Worm (Caenorhabditis elegans) whole organism, L4 larva: ENCODE measurements around the gene C10C5.5.

Source experiments
- D1046.2 ChIP-seq: fragments of 200-800 bp; sonication (Bioruptor generic); IDR thresholded peaks from 2 replicates; pipeline ENCODE4 v1.3.6; 2022; ENCODE audit warnings: missing genetic modification characterization, missing compliant biosample characterization
- F10B5.3 ChIP-seq: sonication (generic microtip); optimal IDR thresholded peaks from 2 replicates; lab custom pipeline; 2016; ENCODE audit warnings: mild to moderate bottlenecking, missing genetic modification characterization, missing compliant biosample characterization
- T26A8.4 ChIP-seq: fragments of 200-800 bp; sonication (Bioruptor generic); IDR thresholded peaks from 2 replicates; pipeline ENCODE4 v1.3.6; 2022; ENCODE audit warnings: missing genetic modification characterization, missing compliant biosample characterization
- ZK546.5 ChIP-seq, 2 experiments: sonication (generic microtip); optimal IDR thresholded peaks; 2 replicates each; lab custom pipeline; 2017; ENCODE audit warnings: missing biosample characterization in 2 of 2, missing genetic modification characterization in 2 of 2
- arid-1 ChIP-seq: fragments of 200-800 bp; sonication (Bioruptor generic); conservative IDR thresholded peaks from 2 replicates; pipeline ENCODE4 v1.3.6; 2022; ENCODE audit warnings: missing genetic modification reagents, missing genetic modification characterization, missing compliant biosample characterization
- ceh-82 ChIP-seq: sonication (generic microtip); optimal IDR thresholded peaks from 2 replicates; lab custom pipeline; 2017; ENCODE audit warnings: missing biosample characterization, missing genetic modification characterization
- daf-16 ChIP-seq, 3 experiments: sonication (generic microtip); optimal IDR thresholded peaks; 2 replicates each; lab custom pipeline; 2016 to 2017; ENCODE audit warnings: missing genetic modification characterization in 3 of 3, missing genetic modification reagents in 3 of 3, mild to moderate bottlenecking in 2 of 3, missing compliant biosample characterization in 2 of 3, missing biosample characterization in 1 of 3, moderate library complexity in 1 of 3
- daf-8 ChIP-seq: fragments of 200-800 bp; sonication (Bioruptor generic); IDR thresholded peaks from 2 replicates; pipeline ENCODE4 v1.3.6; 2022; ENCODE audit warnings: missing genetic modification characterization, missing compliant biosample characterization
- dmd-6 ChIP-seq: fragments of 200-800 bp; sonication (Bioruptor generic); IDR thresholded peaks from 2 replicates; pipeline ENCODE4 v1.3.6; 2022; ENCODE audit warnings: missing genetic modification reagents, missing genetic modification characterization, missing compliant biosample characterization
- dmd-9 ChIP-seq: fragments of 200-800 bp; sonication (Bioruptor generic); IDR thresholded peaks from 2 replicates; pipeline ENCODE4 v1.3.6; 2022; ENCODE audit warnings: missing genetic modification reagents, missing genetic modification characterization, missing compliant biosample characterization
- dpl-1 ChIP-seq: fragments of 150-350 bp; optimal IDR thresholded peaks from 2 replicates; lab custom pipeline; 2014; ENCODE audit warnings: missing biosample characterization, missing genetic modification reagents, missing genetic modification characterization
- duxl-1 ChIP-seq: sonication (generic microtip); optimal IDR thresholded peaks from 2 replicates; lab custom pipeline; 2016; ENCODE audit warnings: mild to moderate bottlenecking, missing genetic modification characterization, moderate library complexity, missing compliant biosample characterization; ENCODE audit not compliant: poor library complexity
- dve-1 ChIP-seq: sonication (generic microtip); optimal IDR thresholded peaks from 2 replicates; lab custom pipeline; 2017; ENCODE audit warnings: antibody characterized with exemption, mild to moderate bottlenecking, missing genetic modification characterization, missing compliant biosample characterization; ENCODE audit not compliant: insufficient read depth
- egl-27 ChIP-seq: sonication (generic microtip); optimal IDR thresholded peaks from 3 replicates; lab custom pipeline; 2017; ENCODE audit warnings: missing biosample characterization, missing genetic modification reagents, missing genetic modification characterization
- fkh-10 ChIP-seq: fragments of 150-350 bp; optimal IDR thresholded peaks from 2 replicates; lab custom pipeline; 2014; ENCODE audit warnings: missing biosample characterization, missing genetic modification reagents, missing genetic modification characterization
- hlh-11 ChIP-seq: fragments of 200-800 bp; sonication (Bioruptor generic); optimal IDR thresholded peaks from 2 replicates; lab custom pipeline; 2018; ENCODE audit warnings: mild to moderate bottlenecking, missing genetic modification characterization, missing compliant biosample characterization
- hlh-30 ChIP-seq: sonication (generic microtip); optimal IDR thresholded peaks from 2 replicates; lab custom pipeline; 2017; ENCODE audit warnings: antibody characterized with exemption, mild to moderate bottlenecking, missing genetic modification characterization, missing compliant biosample characterization; ENCODE audit not compliant: insufficient read depth
- jun-1 ChIP-seq: fragments of 150-350 bp; optimal IDR thresholded peaks from 2 replicates; lab custom pipeline; 2014; ENCODE audit warnings: missing biosample characterization, missing genetic modification reagents, missing genetic modification characterization
- lin-1 ChIP-seq: fragments of 200-800 bp; sonication (Bioruptor generic); IDR thresholded peaks from 2 replicates; pipeline ENCODE4 v1.3.6; 2022; ENCODE audit warnings: missing genetic modification reagents, missing genetic modification characterization, missing compliant biosample characterization
- lin-15B ChIP-seq: fragments of 150-350 bp; sonication (generic microtip); optimal IDR thresholded peaks from 3 replicates; lab custom pipeline; 2014; ENCODE audit warnings: missing biosample characterization, missing genetic modification characterization
- lin-29 ChIP-seq: fragments of 200-800 bp; sonication (Bioruptor generic); IDR thresholded peaks from 2 replicates; pipeline ENCODE4 v1.3.6; 2022; ENCODE audit warnings: missing genetic modification reagents, missing genetic modification characterization, missing compliant biosample characterization
- lin-38 ChIP-seq: fragments of 200-800 bp; sonication (Bioruptor generic); IDR thresholded peaks from 2 replicates; pipeline ENCODE4 v1.3.6; 2022; ENCODE audit warnings: missing genetic modification reagents, missing genetic modification characterization, missing compliant biosample characterization
- lin-39 ChIP-seq: fragments of 150-350 bp; optimal IDR thresholded peaks from 2 replicates; lab custom pipeline; 2014; ENCODE audit warnings: missing biosample characterization, missing genetic modification reagents, missing genetic modification characterization
- lir-3 ChIP-seq: sonication (generic microtip); optimal IDR thresholded peaks from 2 replicates; lab custom pipeline; 2016; ENCODE audit warnings: mild to moderate bottlenecking, missing genetic modification characterization, missing compliant biosample characterization
- lsy-2 ChIP-seq, 2 experiments: fragments of 150-350 bp in 1 of 2; sonication (generic microtip) in 1 of 2; optimal IDR thresholded peaks; 2 replicates each; lab custom pipeline; 2014 to 2017; ENCODE audit warnings: missing biosample characterization in 2 of 2, missing genetic modification characterization in 2 of 2
- nhr-11 ChIP-seq: fragments of 150-350 bp; optimal IDR thresholded peaks from 2 replicates; lab custom pipeline; 2014; ENCODE audit warnings: missing biosample characterization, missing genetic modification characterization
- nhr-111 ChIP-seq: fragments of 200-800 bp; sonication (Bioruptor generic); optimal IDR thresholded peaks from 2 replicates; lab custom pipeline; 2018; ENCODE audit warnings: mild to moderate bottlenecking, missing genetic modification characterization, missing compliant biosample characterization
- nhr-237 ChIP-seq: sonication (generic microtip); optimal IDR thresholded peaks from 2 replicates; lab custom pipeline; 2017; ENCODE audit warnings: missing biosample characterization, missing genetic modification characterization
- nhr-48 ChIP-seq: sonication (generic microtip); optimal IDR thresholded peaks from 2 replicates; lab custom pipeline; 2016; ENCODE audit warnings: mild to moderate bottlenecking, missing genetic modification characterization, missing compliant biosample characterization
- nhr-6 ChIP-seq: fragments of 150-350 bp; optimal IDR thresholded peaks from 2 replicates; lab custom pipeline; 2014; ENCODE audit warnings: missing biosample characterization, missing genetic modification characterization
- pha-4 ChIP-seq, 2 experiments: fragments of 150-350 bp in 1 of 2; fragments of 200-800 bp in 1 of 2; sonication (Bioruptor generic) in 1 of 2; IDR thresholded peaks in 1 of 2; optimal IDR thresholded peaks in 1 of 2; 2 replicates each; pipeline versions ENCODE4 v1.3.6 to Lab custom; 2014 to 2022; ENCODE audit warnings: missing genetic modification characterization in 2 of 2, missing genetic modification reagents in 2 of 2, missing biosample characterization in 1 of 2, missing compliant biosample characterization in 1 of 2
- php-3 ChIP-seq: fragments of 200-800 bp; sonication (Bioruptor generic); IDR thresholded peaks from 2 replicates; pipeline ENCODE4 v1.3.6; 2022; ENCODE audit warnings: missing genetic modification reagents, missing genetic modification characterization, missing compliant biosample characterization
- rbr-2 ChIP-seq: sonication (generic microtip); optimal IDR thresholded peaks from 2 replicates; lab custom pipeline; 2016; ENCODE audit warnings: missing genotype, missing genetic modification characterization, missing compliant biosample characterization
- sdz-12 ChIP-seq: fragments of 200-800 bp; sonication (Bioruptor generic); optimal IDR thresholded peaks from 2 replicates; lab custom pipeline; 2018; ENCODE audit warnings: mild to moderate bottlenecking, missing genetic modification characterization, missing compliant biosample characterization
- skn-1 ChIP-seq: fragments of 150-350 bp; optimal IDR thresholded peaks from 2 replicates; lab custom pipeline; 2014; ENCODE audit warnings: missing biosample characterization, missing genetic modification characterization
- snpc-1.2 ChIP-seq: fragments of 200-800 bp; sonication (Bioruptor generic); IDR thresholded peaks from 2 replicates; pipeline ENCODE4 v1.3.6; 2022; ENCODE audit warnings: missing genetic modification reagents, missing genetic modification characterization, missing compliant biosample characterization
- spr-3 ChIP-seq: fragments of 200-800 bp; sonication (Bioruptor generic); optimal IDR thresholded peaks from 2 replicates; lab custom pipeline; 2018; ENCODE audit warnings: mild to moderate bottlenecking, missing genetic modification characterization, missing compliant biosample characterization
- tag-97 ChIP-seq: fragments of 200-800 bp; sonication (Bioruptor generic); IDR thresholded peaks from 2 replicates; pipeline ENCODE4 v1.3.6; 2022; ENCODE audit warnings: missing genetic modification characterization, missing compliant biosample characterization
- tra-1 ChIP-seq: fragments of 200-800 bp; sonication (Bioruptor generic); IDR thresholded peaks from 2 replicates; pipeline ENCODE4 v1.3.6; 2022; ENCODE audit warnings: missing genetic modification reagents, missing genetic modification characterization, missing compliant biosample characterization
- unc-130 ChIP-seq: sonication (generic microtip); optimal IDR thresholded peaks from 2 replicates; lab custom pipeline; 2016; ENCODE audit warnings: missing genetic modification reagents, missing genetic modification characterization, missing compliant biosample characterization
- vab-7 ChIP-seq: fragments of 200-800 bp; sonication (Bioruptor generic); IDR thresholded peaks from 2 replicates; pipeline ENCODE4 v1.3.6; 2022; ENCODE audit warnings: missing genetic modification reagents, missing genetic modification characterization, missing compliant biosample characterization
- zag-1 ChIP-seq: fragments of 150-350 bp; optimal IDR thresholded peaks from 2 replicates; lab custom pipeline; 2014; ENCODE audit warnings: missing biosample characterization, missing genetic modification characterization
- ztf-11 ChIP-seq: fragments of 150-350 bp; optimal IDR thresholded peaks from 2 replicates; lab custom pipeline; 2014; ENCODE audit warnings: missing biosample characterization, missing genetic modification characterization

Gene C10C5.5

DNA sequence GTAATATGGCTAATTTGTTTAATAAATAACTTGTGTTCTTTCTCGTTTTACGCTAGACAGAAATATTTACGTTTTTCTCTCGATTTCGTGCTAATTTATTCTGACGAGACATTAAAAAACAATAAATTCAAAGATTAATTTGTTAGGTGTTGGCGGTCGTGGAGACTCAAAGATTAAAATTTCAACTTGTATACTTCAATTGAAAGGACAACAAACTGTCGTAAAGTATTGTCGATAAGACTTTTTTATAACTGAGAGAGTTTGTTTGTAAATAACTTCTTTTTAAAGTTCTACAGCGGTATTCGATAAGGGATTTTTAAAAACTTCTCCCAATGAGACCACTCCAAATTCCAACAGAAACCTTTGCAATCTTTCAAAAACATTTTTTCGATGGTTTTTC is 27.5 kb upstream of the C10C5.5 start:
- no peak for TF ChIP-seq daf-16 (GFP tag; optimal IDR thresholded peaks at IDR 0.05; lab: Kevin White, UChicago)
- TF ChIP-seq daf-16 (tag; optimal IDR thresholded peaks at IDR 0.05; lab: Kevin White, UChicago), result peak; percentile 94
- TF ChIP-seq dve-1 (tag; lab: Kevin White, UChicago), result peak; percentile 19
- no peak for TF ChIP-seq skn-1 (tag; lab: Kevin White, UChicago)
- TF ChIP-seq lin-38, result no peak
- TF ChIP-seq arid-1 (GFP tag; lab: Robert Waterston, UW), result no peak

ce11 chrIV:9366411-9366810 is 14.8 kb upstream of the C10C5.5 start, which contains the start of gene pezo-1:
Gene pezo-1, minus strand, starts transcription at chrIV:9366511.
- peak in 1 of 2 experiments; percentile 48 for TF ChIP-seq lsy-2 (tag; optimal IDR thresholded peaks at IDR 0.05; lab: Kevin White, UChicago)
- no peak for TF ChIP-seq daf-8 (GFP tag; lab: Robert Waterston, UW)
- no peak for TF ChIP-seq F10B5.3 (tag; lab: Kevin White, UChicago)
- TF ChIP-seq ZK546.5 (tag; optimal IDR thresholded peaks at IDR 0.05; lab: Kevin White, UChicago), result no peak
- TF ChIP-seq vab-7 (GFP tag; lab: Robert Waterston, UW), result no peak

ce11 chrIV:9367852-9368627 is 13.2 kb upstream of the C10C5.5 start:
- TF ChIP-seq nhr-6 (tag; lab: Kevin White, UChicago), result peak; percentile 33
- no peak for TF ChIP-seq lin-1 (GFP tag; lab: Robert Waterston, UW)
- peak; percentile 4 for TF ChIP-seq unc-130 (GFP tag; lab: Kevin White, UChicago)
- TF ChIP-seq hlh-11 (tag; lab: Kevin White, UChicago), result peak; percentile 44
- TF ChIP-seq nhr-48 (tag; lab: Kevin White, UChicago), result no peak
- TF ChIP-seq D1046.2 (GFP tag; lab: Robert Waterston, UW), result no peak
- no peak for TF ChIP-seq nhr-11 (tag; lab: Kevin White, UChicago)
- TF ChIP-seq lin-29 (GFP tag; lab: Robert Waterston, UW), result no peak
- TF ChIP-seq lin-38, result peak; percentile 48
- no peak for TF ChIP-seq lir-3 (tag; lab: Kevin White, UChicago)
- TF ChIP-seq snpc-1.2, result no peak; the same call in 1 of the 2 replicates
- TF ChIP-seq lin-39 (tag; lab: Kevin White, UChicago), result no peak
- no peak for TF ChIP-seq jun-1
- TF ChIP-seq rbr-2 (tag; lab: Kevin White, UChicago), result peak; percentile 14
- TF ChIP-seq tra-1 (GFP tag; lab: Robert Waterston, UW), result no peak
- no peak for TF ChIP-seq lin-15B (tag; lab: Kevin White, UChicago)
- no peak for TF ChIP-seq T26A8.4 (GFP tag; lab: Robert Waterston, UW)
- TF ChIP-seq spr-3 (GFP tag; lab: Kevin White, UChicago), result no peak
- TF ChIP-seq pha-4 (GFP tag; IDR thresholded peaks at IDR 0.05; lab: Robert Waterston, UW), result no peak
- TF ChIP-seq pha-4 (tag; optimal IDR thresholded peaks at IDR 0.05; lab: Kevin White, UChicago), result peak; percentile 84
- TF ChIP-seq sdz-12 (GFP tag; lab: Kevin White, UChicago), result no peak
- no peak for TF ChIP-seq zag-1 (tag; lab: Kevin White, UChicago)
- no peak for TF ChIP-seq php-3 (GFP tag; lab: Robert Waterston, UW)
- TF ChIP-seq dmd-9, result no peak
- TF ChIP-seq arid-1 (GFP tag; lab: Robert Waterston, UW), result no peak
- no peak for TF ChIP-seq nhr-111
- TF ChIP-seq skn-1 (tag; lab: Kevin White, UChicago), result no peak
- TF ChIP-seq ztf-11 (tag; lab: Kevin White, UChicago), result no peak
- TF ChIP-seq dpl-1 (GFP tag; lab: Kevin White, UChicago), result no peak
- peak in 1 of 2 experiments; percentile 71 for TF ChIP-seq daf-16 (GFP tag; optimal IDR thresholded peaks at IDR 0.05; lab: Kevin White, UChicago)
- peak; percentile 98 for TF ChIP-seq daf-16 (tag; optimal IDR thresholded peaks at IDR 0.05; lab: Kevin White, UChicago)
- no peak; the same call in 1 of the 2 replicates for TF ChIP-seq dmd-6 (GFP tag; lab: Robert Waterston, UW)
- TF ChIP-seq lsy-2 (tag; optimal IDR thresholded peaks at IDR 0.05; lab: Kevin White, UChicago), result peak in 1 of 2 experiments; percentile 24
- TF ChIP-seq egl-27 (tag; lab: Kevin White, UChicago), result no peak
- TF ChIP-seq fkh-10 (GFP tag; lab: Kevin White, UChicago), result peak; percentile 17
- TF ChIP-seq ceh-82, result no peak
- TF ChIP-seq nhr-237 (tag; lab: Kevin White, UChicago), result no peak
- peak; percentile 58 for TF ChIP-seq dve-1 (tag; lab: Kevin White, UChicago)
- peak; percentile 22 for TF ChIP-seq hlh-30 (tag; lab: Kevin White, UChicago)
- no peak for TF ChIP-seq duxl-1
- TF ChIP-seq tag-97 (GFP tag; lab: Robert Waterston, UW), result no peak
